Worm (Caenorhabditis elegans) whole organism, young adult: Measurements from ENCODE around the gene hrg-4.

Experiments used
- bed-1 ChIP-seq: fragments of 200-800 bp; sonication (Bioruptor generic); IDR thresholded peaks from 2 replicates; pipeline ENCODE4 v1.3.6; 2022; ENCODE audit warnings: missing genetic modification reagents, missing genetic modification characterization, missing compliant biosample characterization
- bed-2 ChIP-seq: fragments of 200-800 bp; sonication (Bioruptor generic); IDR thresholded peaks from 2 replicates; pipeline ENCODE4 v1.3.6; 2022; ENCODE audit warnings: missing genetic modification reagents, missing genetic modification characterization, missing compliant biosample characterization
- ceh-27 ChIP-seq: fragments of 200-800 bp; sonication (Bioruptor generic); optimal IDR thresholded peaks from 2 replicates; lab custom pipeline; 2018; ENCODE audit warnings: mild to moderate bottlenecking, missing genetic modification characterization, moderate library complexity, missing compliant biosample characterization
- snpc-4 ChIP-seq, 5 experiments: fragments of 150-350 bp in 1 of 5; sonication (generic microtip) in 4 of 5; optimal IDR thresholded peaks; 2 replicates each; lab custom pipeline; 2014 to 2018; ENCODE audit warnings: missing genetic modification characterization in 5 of 5, missing biosample characterization in 3 of 5, antibody characterized with exemption in 2 of 5, mild to moderate bottlenecking in 2 of 5, missing compliant biosample characterization in 2 of 5, missing genotype in 2 of 5, moderate library complexity in 2 of 5, missing genetic modification reagents in 1 of 5

- TF ChIP-seq bed-1 (GFP tag; lab: Robert Waterston, UW), result no peak
- TF ChIP-seq bed-2 (GFP tag; lab: Robert Waterston, UW), result no peak
- TF ChIP-seq snpc-4 (GFP tag; optimal IDR thresholded peaks at IDR 0.05; lab: Kevin White, UChicago), result no peak
- no peak for TF ChIP-seq snpc-4 (tag; optimal IDR thresholded peaks at IDR 0.05; lab: Kevin White, UChicago)
- TF ChIP-seq ceh-27 (GFP tag; lab: Kevin White, UChicago), result no peak
These were observed 13.6 kb upstream of the hrg-4 start for ce11 chrIV:11044377-11044776.
